Fruit fly (Drosophila melanogaster): ENCODE measurements around the gene ssh.

DNA sequence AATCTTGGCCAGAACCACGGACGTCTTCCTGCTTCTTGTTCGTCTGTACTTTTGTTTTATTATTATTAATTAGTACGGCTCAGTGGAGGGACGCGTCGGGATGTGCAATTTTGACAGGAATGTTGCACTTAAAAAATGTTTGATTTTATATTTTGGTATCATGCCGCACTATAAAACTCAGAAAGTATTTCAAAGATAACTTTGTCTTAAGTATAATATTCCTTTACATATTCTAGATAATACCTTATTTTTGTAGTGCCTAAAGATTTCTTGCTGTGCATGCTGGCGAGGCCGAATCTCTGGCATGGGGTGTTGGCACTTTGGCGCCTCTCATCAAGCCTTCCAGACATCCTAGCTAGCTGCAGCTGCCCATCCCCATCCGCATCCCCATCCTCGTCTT, 8.4 kb upstream of the ssh start:
- TF ChIP-seq Pif1B (GFP tag; optimal IDR thresholded peaks at IDR 0.05) (no peak), CG34367 (tag; optimal IDR thresholded peaks at IDR 0.05) (peak; percentile 66), CG32121 (GFP tag; IDR thresholded peaks at IDR 0.05) (no peak), CG15710 (tag; optimal IDR thresholded peaks at IDR 0.05) (peak; percentile 56)
